Worm (Caenorhabditis elegans): Measurements from ENCODE around the gene pqm-1.

Gene pqm-1

DNA sequence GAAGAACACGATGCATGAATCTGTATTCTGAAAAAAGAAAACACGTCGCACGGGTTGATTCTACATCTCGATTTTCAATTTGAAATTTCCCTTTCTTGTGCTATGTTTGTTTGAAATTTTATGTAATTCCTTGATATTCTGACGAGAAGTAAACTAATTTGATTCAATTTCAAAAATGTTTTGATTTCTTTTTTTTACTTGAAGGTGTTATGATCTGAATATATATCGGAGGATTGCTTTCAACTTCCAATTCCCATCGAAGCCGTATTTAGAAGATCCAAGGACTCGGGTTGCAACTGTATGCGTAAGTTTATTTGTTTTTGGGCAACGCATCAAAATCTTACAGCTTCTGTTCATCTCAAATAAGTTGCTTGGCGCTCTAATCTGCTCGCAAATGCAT lies 25.0 kb downstream of the pqm-1 start, which contains the start of gene F40F8.1:
TSS of gene F40F8.1 (plus strand) at position 301 of the 400 bp plus-strand sequence.
- TF ChIP-seq ztf-26 (tag; optimal IDR thresholded peaks at IDR 0.05) (no peak), B0261.1 (tag; optimal IDR thresholded peaks at IDR 0.05) (no peak), B0336.3 (GFP tag; IDR thresholded peaks at IDR 0.05) (no peak), nhr-90 (tag; optimal IDR thresholded peaks at IDR 0.05) (no peak)

DNA sequence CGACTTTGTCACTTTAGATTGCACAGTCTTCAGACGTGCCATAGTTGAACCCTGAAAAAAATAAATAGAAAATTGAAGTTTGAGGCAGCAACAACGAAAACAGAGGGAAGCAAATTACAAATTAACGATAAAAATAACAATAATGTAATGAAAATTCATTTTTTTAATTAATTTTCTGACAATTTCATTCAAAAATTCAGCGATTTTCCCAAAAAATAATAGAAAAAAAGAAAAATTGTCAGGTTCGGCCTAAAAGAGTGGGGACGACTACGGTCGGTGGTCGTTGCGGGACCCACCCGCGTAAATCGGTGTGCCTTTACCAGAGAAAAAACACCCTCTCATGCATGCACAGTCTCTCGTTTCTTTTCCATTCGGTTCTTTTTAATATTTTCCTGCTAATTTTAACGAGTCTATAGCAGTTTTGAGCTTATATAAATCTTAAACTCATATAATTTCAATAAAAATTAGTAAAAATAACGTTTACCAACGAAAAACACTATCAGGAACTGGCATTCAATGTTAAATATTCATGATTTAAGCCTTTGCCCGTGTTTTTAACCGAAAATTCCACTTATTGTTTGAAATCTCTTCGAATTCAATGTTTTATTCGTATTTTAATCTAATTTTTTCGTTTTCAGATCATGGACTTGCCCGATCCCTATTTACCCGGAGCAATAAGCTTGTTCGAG lies 25.9 kb downstream of the pqm-1 start, which contains the start of the genes rps-9 and lsm-1:
TSS of gene rps-9 (minus strand) at position 51 of the 689 bp plus-strand sequence.
TSS of gene lsm-1 (plus strand) at position 639 of the 689 bp plus-strand sequence.
- TF ChIP-seq ztf-26 (tag; optimal IDR thresholded peaks at IDR 0.05) (no peak), hmg-1.2 (GFP tag; IDR thresholded peaks at IDR 0.05) (peak; percentile 97), madf-6 (GFP tag; IDR thresholded peaks at IDR 0.05) (peak; percentile 65), F22D6.2 (tag; optimal IDR thresholded peaks at IDR 0.05) (no peak), tlf-1 (GFP tag; optimal IDR thresholded peaks at IDR 0.05) (no peak), snpc-1.3 (tag; optimal IDR thresholded peaks at IDR 0.05; ENCODE audit: insufficient read depth) (peak; percentile 10), athp-1 (tag; optimal IDR thresholded peaks at IDR 0.05) (no peak), egl-18 (GFP tag; IDR thresholded peaks at IDR 0.05) (no peak), let-526 (GFP tag; IDR thresholded peaks at IDR 0.05) (no peak), B0035.1 (tag; optimal IDR thresholded peaks at IDR 0.05) (no peak), lsl-1 (GFP tag; optimal IDR thresholded peaks at IDR 0.05) (peak; percentile 85), efl-1 (GFP tag; optimal IDR thresholded peaks at IDR 0.05) (peak; percentile 46), zim-3 (tag; optimal IDR thresholded peaks at IDR 0.05) (no peak), ekl-4 (GFP tag; IDR thresholded peaks at IDR 0.05) (no peak), let-607 (tag; optimal IDR thresholded peaks at IDR 0.05) (no peak), ceh-79 (tag; optimal IDR thresholded peaks at IDR 0.05) (no peak), pbrm-1 (GFP tag; IDR thresholded peaks at IDR 0.05) (peak; percentile 6; the same call in 1 of the 2 replicates), bed-1 (GFP tag; IDR thresholded peaks at IDR 0.05) (no peak), F37B4.10 (GFP tag; IDR thresholded peaks at IDR 0.05) (no peak), ceh-91 (GFP tag; IDR thresholded peaks at IDR 0.05) (peak; percentile 70), ccch-3 (GFP tag; optimal IDR thresholded peaks at IDR 0.05) (no peak), lin-26 (GFP tag; IDR thresholded peaks at IDR 0.05) (no peak), ceh-27 (GFP tag; optimal IDR thresholded peaks at IDR 0.05) (no peak), nhr-27 (tag; optimal IDR thresholded peaks at IDR 0.05) (no peak), Y53F4B.3 (GFP tag; IDR thresholded peaks at IDR 0.05) (no peak), mcd-1 (GFP tag; IDR thresholded peaks at IDR 0.05) (peak; percentile 69), ets-4 (GFP tag; optimal IDR thresholded peaks at IDR 0.05) (no peak), F55B11.4 (tag; optimal IDR thresholded peaks at IDR 0.05; ENCODE audit: borderline replicate concordance, insufficient read depth) (no peak), ZK185.1 (tag; optimal IDR thresholded peaks at IDR 0.05; ENCODE audit: poor library complexity, severe bottlenecking) (peak; percentile 41), C17E4.6 (GFP tag; IDR thresholded peaks at IDR 0.05) (no peak), die-1 (tag; optimal IDR thresholded peaks at IDR 0.05) (no peak), tbx-9 (tag; optimal IDR thresholded peaks at IDR 0.05; ENCODE audit: borderline replicate concordance) (no peak), F10E7.11 (tag; optimal IDR thresholded peaks at IDR 0.05) (no peak), cebp-2 (GFP tag; IDR thresholded peaks at IDR 0.05) (no peak), aptf-3 (GFP tag; IDR thresholded peaks at IDR 0.05) (no peak), attf-6 (GFP tag; IDR thresholded peaks at IDR 0.05) (no peak), madf-3 (GFP tag; IDR thresholded peaks at IDR 0.05) (0 out of 2 replicates have a peak, but pooled peaks have one; percentile 28), attf-5 (GFP tag; optimal IDR thresholded peaks at IDR 0.05) (peak; percentile 42), nhr-80 (tag; optimal IDR thresholded peaks at IDR 0.05) (no peak), hlh-12 (tag; optimal IDR thresholded peaks at IDR 0.05) (no peak), F23B12.7 (tag; optimal IDR thresholded peaks at IDR 0.05; ENCODE audit: insufficient read depth) (peak; percentile 83), rcor-1 (GFP tag; IDR thresholded peaks at IDR 0.05) (0 out of 2 replicates have a peak, but pooled peaks have one; percentile 16), lag-1 (GFP tag; IDR thresholded peaks at IDR 0.05) (no peak)
